Worm (Caenorhabditis elegans) whole organism, early embryonic: ENCODE results near the gene F48E3.6.

Experiments used
- B0310.2 ChIP-seq: sonication (generic microtip); optimal IDR thresholded peaks from 2 replicates; lab custom pipeline; 2016; ENCODE audit warnings: mild to moderate bottlenecking, missing genetic modification characterization, missing compliant biosample characterization
- ama-1 ChIP-seq: fragments of 150-350 bp; optimal IDR thresholded peaks from 2 replicates; lab custom pipeline; 2014
- flt-1 ChIP-seq: fragments of 200-800 bp; sonication (Bioruptor generic); IDR thresholded peaks from 2 replicates; pipeline ENCODE4 v1.3.6; 2022; ENCODE audit warnings: missing genetic modification characterization, missing compliant biosample characterization
- hnd-1 ChIP-seq: sonication (generic microtip); optimal IDR thresholded peaks from 2 replicates; lab custom pipeline; 2016; ENCODE audit warnings: missing genetic modification characterization, missing compliant biosample characterization

DNA sequence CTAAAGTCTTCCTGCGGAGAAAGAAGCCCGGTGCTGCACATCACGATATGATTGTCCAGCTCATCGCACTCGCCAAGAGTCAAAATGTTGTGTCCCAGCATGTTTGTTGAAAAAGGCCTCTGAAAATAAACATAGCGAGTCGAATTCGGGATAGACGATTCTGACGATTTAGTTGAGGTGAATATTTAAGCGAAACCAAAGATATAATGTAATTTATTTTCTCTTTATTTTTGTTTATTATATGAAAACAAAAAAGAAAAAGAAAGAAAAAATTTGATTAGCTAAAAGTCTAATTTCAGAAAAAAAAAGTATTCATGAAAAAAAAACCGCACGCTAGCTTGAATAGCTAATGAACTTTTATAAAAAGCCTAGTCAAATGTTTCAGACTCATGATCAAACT is 29.9 kb upstream of the F48E3.6 start, which contains the start of gene ceh-14:
- TF ChIP-seq hnd-1 (tag; lab: Kevin White, UChicago) (no peak), ama-1 (lab: Kevin White, UChicago) (no peak), B0310.2 (tag; lab: Kevin White, UChicago) (no peak), flt-1 (no peak)
